Worm (Caenorhabditis elegans) whole organism, L4 larva: Measurements from ENCODE around the gene sra-11.

Source experiments
- F26F4.8 ChIP-seq: fragments of 200-800 bp; sonication (Bioruptor generic); conservative IDR thresholded peaks from 2 replicates; pipeline ENCODE4 v1.3.6; 2022; ENCODE audit warnings: missing genetic modification characterization, missing compliant biosample characterization
- F49E8.2 ChIP-seq: sonication (generic microtip); optimal IDR thresholded peaks from 2 replicates; lab custom pipeline; 2016; ENCODE audit warnings: missing compliant biosample characterization, mild to moderate bottlenecking, missing genetic modification characterization, borderline replicate concordance
- R02D3.7 ChIP-seq: fragments of 150-350 bp; sonication (generic microtip); optimal IDR thresholded peaks from 3 replicates; lab custom pipeline; 2014; ENCODE audit warnings: missing biosample characterization, missing genetic modification characterization
- T20F7.1 ChIP-seq: fragments of 200-800 bp; sonication (Bioruptor generic); optimal IDR thresholded peaks from 2 replicates; lab custom pipeline; 2018; ENCODE audit warnings: mild to moderate bottlenecking, missing genetic modification characterization, missing compliant biosample characterization
- T26A8.4 ChIP-seq: fragments of 200-800 bp; sonication (Bioruptor generic); IDR thresholded peaks from 2 replicates; pipeline ENCODE4 v1.3.6; 2022; ENCODE audit warnings: missing genetic modification characterization, missing compliant biosample characterization
- ZK546.5 ChIP-seq, 2 experiments: sonication (generic microtip); optimal IDR thresholded peaks; 2 replicates each; lab custom pipeline; 2017; ENCODE audit warnings: missing biosample characterization in 2 of 2, missing genetic modification characterization in 2 of 2
- aha-1 ChIP-seq: fragments of 150-350 bp; peaks from one replicate; lab custom pipeline; 2014; ENCODE audit warnings: missing biosample characterization, missing genetic modification characterization
- aly-2 ChIP-seq: sonication (generic microtip); optimal IDR thresholded peaks from 2 replicates; lab custom pipeline; 2018; ENCODE audit warnings: missing biosample characterization, missing genetic modification characterization
- ama-1 ChIP-seq: fragments of 150-350 bp; optimal IDR thresholded peaks from 2 replicates; lab custom pipeline; 2014; ENCODE audit warnings: inconsistent platforms, mixed read lengths
- arid-1 ChIP-seq: fragments of 200-800 bp; sonication (Bioruptor generic); conservative IDR thresholded peaks from 2 replicates; pipeline ENCODE4 v1.3.6; 2022; ENCODE audit warnings: missing genetic modification reagents, missing genetic modification characterization, missing compliant biosample characterization
- attf-4 ChIP-seq: sonication (generic microtip); optimal IDR thresholded peaks from 3 replicates; lab custom pipeline; 2017; ENCODE audit warnings: missing biosample characterization, missing genetic modification characterization
- ceh-44 ChIP-seq: fragments of 200-800 bp; sonication (Bioruptor generic); IDR thresholded peaks from 2 replicates; pipeline ENCODE4 v1.3.6; 2022; ENCODE audit warnings: missing genetic modification reagents, missing genetic modification characterization, missing compliant biosample characterization
- ceh-82 ChIP-seq: sonication (generic microtip); optimal IDR thresholded peaks from 2 replicates; lab custom pipeline; 2017; ENCODE audit warnings: missing biosample characterization, missing genetic modification characterization
- daf-16 ChIP-seq, 3 experiments: sonication (generic microtip); optimal IDR thresholded peaks; 2 replicates each; lab custom pipeline; 2016 to 2017; ENCODE audit warnings: missing genetic modification characterization in 3 of 3, missing genetic modification reagents in 3 of 3, mild to moderate bottlenecking in 2 of 3, missing compliant biosample characterization in 2 of 3, missing biosample characterization in 1 of 3, moderate library complexity in 1 of 3
- daf-19 ChIP-seq: fragments of 200-800 bp; sonication (Bioruptor generic); conservative IDR thresholded peaks from 2 replicates; pipeline ENCODE4 v1.3.6; 2022; ENCODE audit warnings: missing genetic modification characterization, missing compliant biosample characterization
- dmd-8 ChIP-seq: fragments of 200-800 bp; sonication (Bioruptor generic); IDR thresholded peaks from 2 replicates; pipeline ENCODE4 v1.3.6; 2022; ENCODE audit warnings: missing genetic modification characterization, missing compliant biosample characterization
- dpl-1 ChIP-seq: fragments of 150-350 bp; optimal IDR thresholded peaks from 2 replicates; lab custom pipeline; 2014; ENCODE audit warnings: missing biosample characterization, missing genetic modification reagents, missing genetic modification characterization
- duxl-1 ChIP-seq: sonication (generic microtip); optimal IDR thresholded peaks from 2 replicates; lab custom pipeline; 2016; ENCODE audit warnings: mild to moderate bottlenecking, missing genetic modification characterization, moderate library complexity, missing compliant biosample characterization; ENCODE audit not compliant: poor library complexity
- egl-27 ChIP-seq: sonication (generic microtip); optimal IDR thresholded peaks from 3 replicates; lab custom pipeline; 2017; ENCODE audit warnings: missing biosample characterization, missing genetic modification reagents, missing genetic modification characterization
- egl-43 ChIP-seq: fragments of 200-800 bp; sonication (Bioruptor generic); IDR thresholded peaks from 2 replicates; pipeline ENCODE4 v1.3.6; 2022; ENCODE audit warnings: missing genetic modification reagents, missing genetic modification characterization, missing compliant biosample characterization
- fkh-10 ChIP-seq: fragments of 150-350 bp; optimal IDR thresholded peaks from 2 replicates; lab custom pipeline; 2014; ENCODE audit warnings: missing biosample characterization, missing genetic modification reagents, missing genetic modification characterization
- fos-1 ChIP-seq: fragments of 150-350 bp; optimal IDR thresholded peaks from 2 replicates; lab custom pipeline; 2014; ENCODE audit warnings: missing biosample characterization, missing genetic modification characterization
- gei-8 ChIP-seq: fragments of 200-800 bp; sonication (Bioruptor generic); optimal IDR thresholded peaks from 2 replicates; lab custom pipeline; 2018; ENCODE audit warnings: mild to moderate bottlenecking, missing genetic modification characterization, missing compliant biosample characterization
- hlh-11 ChIP-seq: fragments of 200-800 bp; sonication (Bioruptor generic); optimal IDR thresholded peaks from 2 replicates; lab custom pipeline; 2018; ENCODE audit warnings: mild to moderate bottlenecking, missing genetic modification characterization, missing compliant biosample characterization
- lin-1 ChIP-seq: fragments of 200-800 bp; sonication (Bioruptor generic); IDR thresholded peaks from 2 replicates; pipeline ENCODE4 v1.3.6; 2022; ENCODE audit warnings: missing genetic modification reagents, missing genetic modification characterization, missing compliant biosample characterization
- lin-15B ChIP-seq: fragments of 150-350 bp; sonication (generic microtip); optimal IDR thresholded peaks from 3 replicates; lab custom pipeline; 2014; ENCODE audit warnings: missing biosample characterization, missing genetic modification characterization
- lin-29 ChIP-seq: fragments of 200-800 bp; sonication (Bioruptor generic); IDR thresholded peaks from 2 replicates; pipeline ENCODE4 v1.3.6; 2022; ENCODE audit warnings: missing genetic modification reagents, missing genetic modification characterization, missing compliant biosample characterization
- lin-39 ChIP-seq: fragments of 150-350 bp; optimal IDR thresholded peaks from 2 replicates; lab custom pipeline; 2014; ENCODE audit warnings: missing biosample characterization, missing genetic modification reagents, missing genetic modification characterization
- lsy-2 ChIP-seq, 2 experiments: fragments of 150-350 bp in 1 of 2; sonication (generic microtip) in 1 of 2; optimal IDR thresholded peaks; 2 replicates each; lab custom pipeline; 2014 to 2017; ENCODE audit warnings: missing biosample characterization in 2 of 2, missing genetic modification characterization in 2 of 2
- mdt-29 ChIP-seq: fragments of 200-800 bp; sonication (Bioruptor generic); IDR thresholded peaks from 2 replicates; pipeline ENCODE4 v1.3.6; 2022; ENCODE audit warnings: missing genetic modification reagents, missing genetic modification characterization, missing compliant biosample characterization
- mep-1 ChIP-seq: fragments of 150-350 bp; sonication (generic microtip); optimal IDR thresholded peaks from 3 replicates; lab custom pipeline; 2014; ENCODE audit warnings: missing biosample characterization, missing genetic modification characterization
- nhr-102 ChIP-seq: sonication (generic microtip); optimal IDR thresholded peaks from 2 replicates; lab custom pipeline; 2016; ENCODE audit warnings: mild to moderate bottlenecking, missing genetic modification characterization, moderate library complexity, missing compliant biosample characterization
- nhr-237 ChIP-seq: sonication (generic microtip); optimal IDR thresholded peaks from 2 replicates; lab custom pipeline; 2017; ENCODE audit warnings: missing biosample characterization, missing genetic modification characterization
- nhr-41 ChIP-seq: fragments of 200-800 bp; sonication (Bioruptor generic); IDR thresholded peaks from 2 replicates; pipeline ENCODE4 v1.3.6; 2022; ENCODE audit warnings: missing genetic modification reagents, missing genetic modification characterization, missing compliant biosample characterization
- nhr-42 ChIP-seq: fragments of 200-800 bp; sonication (Bioruptor generic); IDR thresholded peaks from 2 replicates; pipeline ENCODE4 v1.3.6; 2022; ENCODE audit warnings: missing genetic modification characterization, missing compliant biosample characterization
- nhr-48 ChIP-seq: sonication (generic microtip); optimal IDR thresholded peaks from 2 replicates; lab custom pipeline; 2016; ENCODE audit warnings: mild to moderate bottlenecking, missing genetic modification characterization, missing compliant biosample characterization
- nhr-6 ChIP-seq: fragments of 150-350 bp; optimal IDR thresholded peaks from 2 replicates; lab custom pipeline; 2014; ENCODE audit warnings: missing biosample characterization, missing genetic modification characterization
- pha-4 ChIP-seq, 2 experiments: fragments of 150-350 bp in 1 of 2; fragments of 200-800 bp in 1 of 2; sonication (Bioruptor generic) in 1 of 2; IDR thresholded peaks in 1 of 2; optimal IDR thresholded peaks in 1 of 2; 2 replicates each; pipeline versions ENCODE4 v1.3.6 to Lab custom; 2014 to 2022; ENCODE audit warnings: missing genetic modification characterization in 2 of 2, missing genetic modification reagents in 2 of 2, missing biosample characterization in 1 of 2, missing compliant biosample characterization in 1 of 2
- php-3 ChIP-seq: fragments of 200-800 bp; sonication (Bioruptor generic); IDR thresholded peaks from 2 replicates; pipeline ENCODE4 v1.3.6; 2022; ENCODE audit warnings: missing genetic modification reagents, missing genetic modification characterization, missing compliant biosample characterization
- rbr-2 ChIP-seq: sonication (generic microtip); optimal IDR thresholded peaks from 2 replicates; lab custom pipeline; 2016; ENCODE audit warnings: missing genotype, missing genetic modification characterization, missing compliant biosample characterization
- sdz-12 ChIP-seq: fragments of 200-800 bp; sonication (Bioruptor generic); optimal IDR thresholded peaks from 2 replicates; lab custom pipeline; 2018; ENCODE audit warnings: mild to moderate bottlenecking, missing genetic modification characterization, missing compliant biosample characterization
- snpc-4 ChIP-seq: fragments of 150-350 bp; optimal IDR thresholded peaks from 2 replicates; lab custom pipeline; 2014; ENCODE audit warnings: missing biosample characterization, missing genetic modification characterization
- spr-1 ChIP-seq: sonication (generic microtip); optimal IDR thresholded peaks from 2 replicates; lab custom pipeline; 2016; ENCODE audit warnings: mild to moderate bottlenecking, missing genetic modification characterization, missing compliant biosample characterization
- unc-130 ChIP-seq: sonication (generic microtip); optimal IDR thresholded peaks from 2 replicates; lab custom pipeline; 2016; ENCODE audit warnings: missing genetic modification reagents, missing genetic modification characterization, missing compliant biosample characterization
- unc-39 ChIP-seq: sonication (generic microtip); optimal IDR thresholded peaks from 2 replicates; lab custom pipeline; 2017; ENCODE audit warnings: missing biosample characterization, missing genetic modification characterization
- unc-62 ChIP-seq, 3 experiments: fragments of 150-350 bp in 1 of 3; sonication (generic microtip); optimal IDR thresholded peaks in 2 of 3; peaks in 1 of 3; 1 replicate in 1 of 3; 2 replicates in 2 of 3; lab custom pipeline; 2014 to 2017; ENCODE audit warnings: missing biosample characterization in 3 of 3, missing genetic modification characterization in 3 of 3, missing genetic modification reagents in 3 of 3, missing genotype in 1 of 3
- zag-1 ChIP-seq: fragments of 150-350 bp; optimal IDR thresholded peaks from 2 replicates; lab custom pipeline; 2014; ENCODE audit warnings: missing biosample characterization, missing genetic modification characterization
- zip-2 ChIP-seq: fragments of 150-350 bp; optimal IDR thresholded peaks from 2 replicates; lab custom pipeline; 2014; ENCODE audit warnings: missing biosample characterization, missing genetic modification characterization
- ztf-7 ChIP-seq: fragments of 150-350 bp; optimal IDR thresholded peaks from 2 replicates; lab custom pipeline; 2014; ENCODE audit warnings: missing biosample characterization, missing genetic modification characterization

Gene sra-11

DNA sequence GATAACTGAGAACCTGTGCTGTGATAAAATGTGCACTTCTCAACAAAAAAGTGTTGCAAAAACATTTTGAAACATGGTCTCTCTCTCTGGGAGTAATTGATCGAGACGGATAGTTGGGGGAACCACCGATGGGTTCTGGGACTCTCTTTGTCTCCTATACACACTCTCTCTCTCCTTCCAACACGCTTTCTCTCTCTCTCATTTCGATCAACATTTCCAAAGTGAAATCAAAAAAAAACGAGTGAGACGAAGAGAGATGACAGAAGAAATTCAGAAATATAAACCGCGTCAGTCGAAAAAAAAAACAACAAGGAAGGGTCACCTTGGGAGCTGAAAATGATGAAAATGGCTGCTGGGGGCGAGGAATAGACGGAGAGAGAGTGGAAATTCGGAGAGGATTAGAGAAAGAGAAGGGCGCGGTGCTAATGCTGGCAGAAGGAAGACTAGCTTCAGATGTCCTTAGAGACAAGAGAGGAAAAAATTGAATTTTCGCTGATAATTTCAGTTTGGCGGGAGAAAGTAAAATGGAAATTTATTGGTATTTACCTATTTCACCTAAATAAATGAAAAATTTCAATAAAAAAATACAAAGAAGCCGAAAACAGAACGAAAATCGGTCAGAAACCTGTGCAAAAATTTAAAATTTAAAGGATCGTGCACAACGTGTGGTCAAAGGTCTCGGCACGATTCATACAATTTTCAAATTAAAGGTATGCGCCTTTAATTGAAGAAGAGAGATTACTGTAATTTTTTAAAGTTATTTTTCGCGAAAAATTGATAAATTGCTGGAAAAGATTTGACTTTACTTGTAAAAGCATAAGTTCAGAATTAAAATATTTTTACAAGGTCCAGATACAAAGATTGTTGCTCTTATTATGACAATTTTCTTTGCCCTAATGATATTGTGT, 47.1 kb downstream of the sra-11 start:
- TF ChIP-seq duxl-1 (no peak), lsy-2 (tag; optimal IDR thresholded peaks at IDR 0.05; lab: Kevin White, UChicago) (peak in 1 of 2 experiments; percentile 29), mdt-29 (GFP tag; lab: Robert Waterston, UW) (no peak), gei-8 (GFP tag; lab: Kevin White, UChicago) (no peak), rbr-2 (tag; lab: Kevin White, UChicago) (no peak), snpc-4 (tag; lab: Kevin White, UChicago) (no peak), aha-1 (tag; lab: Kevin White, UChicago) (no peak), T20F7.1 (GFP tag; lab: Kevin White, UChicago) (no peak), lin-29 (GFP tag; lab: Robert Waterston, UW) (no peak), egl-43 (GFP tag; lab: Robert Waterston, UW) (no peak), R02D3.7 (no peak), nhr-237 (tag; lab: Kevin White, UChicago) (no peak), fos-1 (tag; lab: Kevin White, UChicago) (no peak), daf-16 (GFP tag; optimal IDR thresholded peaks at IDR 0.05; lab: Kevin White, UChicago) (no peak), daf-16 (tag; optimal IDR thresholded peaks at IDR 0.05; lab: Kevin White, UChicago) (no peak), ztf-7 (tag; lab: Kevin White, UChicago) (no peak), attf-4 (tag; lab: Kevin White, UChicago) (no peak), spr-1 (tag; lab: Kevin White, UChicago) (no peak), egl-27 (tag; lab: Kevin White, UChicago) (no peak), nhr-6 (tag; lab: Kevin White, UChicago) (peak; percentile 11), aly-2 (tag; lab: Kevin White, UChicago) (no peak), F26F4.8 (GFP tag; lab: Robert Waterston, UW) (no peak), mep-1 (tag; lab: Kevin White, UChicago) (no peak), ZK546.5 (tag; optimal IDR thresholded peaks at IDR 0.05; lab: Kevin White, UChicago) (no peak), unc-130 (GFP tag; lab: Kevin White, UChicago) (no peak), unc-39 (tag; lab: Kevin White, UChicago) (no peak), T26A8.4 (GFP tag; lab: Robert Waterston, UW) (no peak), ama-1 (lab: Kevin White, UChicago) (no peak), php-3 (GFP tag; lab: Robert Waterston, UW) (no peak), pha-4 (GFP tag; IDR thresholded peaks at IDR 0.05; lab: Robert Waterston, UW) (no peak; the same call in 1 of the 2 replicates), pha-4 (tag; optimal IDR thresholded peaks at IDR 0.05; lab: Kevin White, UChicago) (no peak), unc-62 (GFP tag; optimal IDR thresholded peaks at IDR 0.05 in 1 of 2; lab: Kevin White, UChicago) (peak in 1 of 2 experiments; percentile 74), unc-62 (tag; optimal IDR thresholded peaks at IDR 0.05; lab: Kevin White, UChicago) (no peak), dpl-1 (GFP tag; lab: Kevin White, UChicago) (peak; percentile 19), hlh-11 (tag; lab: Kevin White, UChicago) (peak; percentile 3), lin-15B (tag; lab: Kevin White, UChicago) (no peak), nhr-41 (GFP tag; lab: Robert Waterston, UW) (no peak), daf-19 (no peak), nhr-48 (tag; lab: Kevin White, UChicago) (no peak), nhr-102 (tag; lab: Kevin White, UChicago) (no peak), nhr-42 (no peak), dmd-8 (GFP tag; lab: Robert Waterston, UW) (no peak), lin-39 (tag; lab: Kevin White, UChicago) (no peak), lin-1 (no peak), ceh-82 (tag; lab: Kevin White, UChicago) (no peak), ceh-44 (GFP tag; lab: Robert Waterston, UW) (no peak), fkh-10 (GFP tag; lab: Kevin White, UChicago) (no peak), sdz-12 (no peak), F49E8.2 (peak; percentile 25), zip-2 (tag; lab: Kevin White, UChicago) (no peak), arid-1 (GFP tag; lab: Robert Waterston, UW) (no peak), zag-1 (tag; lab: Kevin White, UChicago) (no peak)
